Fruit fly (Drosophila melanogaster) whole organism, embryonic: ENCODE measurements around the gene Cyt-c-p.
A peak's percentile ranks its signal among the peaks of the same experiment; 100 is the strongest.

ENCODE experiments used
- CG10274 ChIP-seq: fragments of 200-800 bp; sonication (Bioruptor generic); optimal IDR thresholded peaks from 3 replicates; lab custom pipeline; 2017; ENCODE audit warnings: missing biosample characterization, mild to moderate bottlenecking, missing genetic modification characterization
- CG10462 ChIP-seq: fragments of 200-800 bp; sonication (Bioruptor generic); optimal IDR thresholded peaks from 2 replicates; lab custom pipeline; 2016; ENCODE audit warnings: missing biosample characterization, missing genetic modification characterization
- CG11504 ChIP-seq: fragments of 200-800 bp; sonication (Bioruptor generic); optimal IDR thresholded peaks from 3 replicates; lab custom pipeline; 2019; ENCODE audit warnings: missing biosample characterization, mild to moderate bottlenecking, missing genetic modification characterization, moderate library complexity
- CG11723 ChIP-seq: fragments of 200-800 bp; sonication (Bioruptor generic); optimal IDR thresholded peaks from 2 replicates; lab custom pipeline; 2017; ENCODE audit warnings: missing biosample characterization, mild to moderate bottlenecking, missing genetic modification characterization
- CG12391 ChIP-seq: fragments of 200-800 bp; sonication (Bioruptor generic); optimal IDR thresholded peaks from 3 replicates; lab custom pipeline; 2018; ENCODE audit warnings: missing biosample characterization, mild to moderate bottlenecking, missing genetic modification characterization, moderate library complexity
- CG15269 ChIP-seq: fragments of 200-800 bp; sonication (Bioruptor generic); optimal IDR thresholded peaks from 2 replicates; lab custom pipeline; 2018; ENCODE audit warnings: missing biosample characterization, mild to moderate bottlenecking, missing genetic modification characterization, moderate library complexity
- CG17328 ChIP-seq: fragments of 200-800 bp; sonication (Bioruptor generic); IDR thresholded peaks from 2 replicates; pipeline ENCODE4 v1.3.6; 2022; ENCODE audit warnings: missing biosample characterization, missing genetic modification characterization
- CG18262 ChIP-seq: fragments of 200-800 bp; optimal IDR thresholded peaks from 3 replicates; lab custom pipeline; 2019; ENCODE audit warnings: missing biosample characterization, mild to moderate bottlenecking, missing genetic modification characterization, moderate library complexity
- CG18599 ChIP-seq: fragments of 200-800 bp; sonication (Bioruptor generic); optimal IDR thresholded peaks from 3 replicates; lab custom pipeline; 2017; ENCODE audit warnings: missing biosample characterization, missing genetic modification characterization, mild to moderate bottlenecking, moderate library complexity, missing genetic modification reagents
- CG30431 ChIP-seq: fragments of 200-800 bp; sonication (Bioruptor generic); optimal IDR thresholded peaks from 2 replicates; lab custom pipeline; 2017; ENCODE audit warnings: missing biosample characterization, missing genetic modification characterization
- CG34224 ChIP-seq: fragments of 200-800 bp; sonication (Bioruptor generic); IDR thresholded peaks from 3 replicates; pipeline ENCODE4 v1.3.6; 2022; ENCODE audit warnings: missing biosample characterization, missing genetic modification characterization; ENCODE audit not compliant: partially characterized antibody
- CG6175 ChIP-seq: fragments of 200-800 bp; sonication (Bioruptor generic); IDR thresholded peaks from 3 replicates; pipeline ENCODE4 v1.3.6; 2022; ENCODE audit warnings: missing biosample characterization, missing genetic modification characterization
- CG6683 ChIP-seq: fragments of 200-800 bp; sonication (Bioruptor generic); optimal IDR thresholded peaks from 2 replicates; lab custom pipeline; 2017; ENCODE audit warnings: missing biosample characterization, mild to moderate bottlenecking, missing genetic modification characterization, missing genetic modification reagents
- CG7556 ChIP-seq: fragments of 200-800 bp; sonication (Bioruptor generic); optimal IDR thresholded peaks from 2 replicates; lab custom pipeline; 2017; ENCODE audit warnings: missing biosample characterization, mild to moderate bottlenecking, missing genetic modification characterization
- CG7987 ChIP-seq: fragments of 200-800 bp; sonication (Bioruptor generic); optimal IDR thresholded peaks from 2 replicates; lab custom pipeline; 2018; ENCODE audit warnings: missing biosample characterization, mild to moderate bottlenecking, missing genetic modification characterization, moderate library complexity
- CTCF ChIP-seq: fragments of 200-800 bp; sonication (Bioruptor generic); optimal IDR thresholded peaks from 2 replicates; lab custom pipeline; 2017; ENCODE audit warnings: missing biosample characterization, mild to moderate bottlenecking, missing genetic modification characterization, moderate library complexity
- CoRest ChIP-seq: fragments of 200-800 bp; sonication (Bioruptor generic); optimal IDR thresholded peaks from 3 replicates; lab custom pipeline; 2018; ENCODE audit warnings: missing biosample characterization, mild to moderate bottlenecking, missing genetic modification characterization, moderate library complexity
- Eip74EF ChIP-seq, 2 experiments: fragments of 200-800 bp in 1 of 2; fragments of >200 bp in 1 of 2; sonication (Bioruptor generic) in 1 of 2; optimal IDR thresholded peaks; 2 replicates each; lab custom pipeline; 2017 to 2019; ENCODE audit warnings: missing biosample characterization in 2 of 2, missing genetic modification characterization in 2 of 2, mild to moderate bottlenecking in 1 of 2, moderate library complexity in 1 of 2
- Hr3 ChIP-seq: fragments of 200-800 bp; sonication (Bioruptor generic); optimal IDR thresholded peaks from 3 replicates; lab custom pipeline; 2016; ENCODE audit warnings: missing biosample characterization, missing genetic modification characterization
- Lim3 ChIP-seq: fragments of 200-800 bp; sonication (Bioruptor generic); IDR thresholded peaks from 2 replicates; pipeline ENCODE4 v1.3.6; 2022; ENCODE audit warnings: missing biosample characterization, missing genetic modification characterization
- MBD-R2 ChIP-seq: fragments of 200-800 bp; sonication (Bioruptor generic); IDR thresholded peaks from 2 replicates; pipeline ENCODE4 v1.3.6; 2022; ENCODE audit warnings: missing biosample characterization, missing genetic modification characterization
- Oaz ChIP-seq: fragments of 200-800 bp; sonication (Bioruptor generic); IDR thresholded peaks from 2 replicates; pipeline ENCODE4 v1.3.6; 2022; ENCODE audit warnings: missing biosample characterization, missing genetic modification characterization
- Oli ChIP-seq: fragments of 200-800 bp; sonication (Bioruptor generic); optimal IDR thresholded peaks from 2 replicates; lab custom pipeline; 2018; ENCODE audit warnings: missing biosample characterization, mild to moderate bottlenecking, missing genetic modification characterization, moderate library complexity
- Opbp ChIP-seq: fragments of 200-800 bp; sonication (Bioruptor generic); IDR thresholded peaks from 3 replicates; pipeline ENCODE4 v1.3.6; 2022; ENCODE audit warnings: missing biosample characterization, missing genetic modification characterization; ENCODE audit not compliant: partially characterized antibody
- Poxn ChIP-seq: fragments of 200-800 bp; sonication (Bioruptor generic); IDR thresholded peaks from 2 replicates; pipeline ENCODE4 v1.3.6; 2022; ENCODE audit warnings: missing biosample characterization, missing genetic modification characterization
- Taf1 ChIP-seq: fragments of 200-800 bp; sonication (Bioruptor generic); IDR thresholded peaks from 2 replicates; pipeline ENCODE4 v1.3.6; 2022; ENCODE audit warnings: missing biosample characterization, missing genetic modification characterization
- Trl ChIP-seq, 3 experiments: fragments of >200 bp in 2 of 3; fragments of 200-800 bp in 1 of 3; sonication (Bioruptor generic) in 1 of 3; optimal IDR thresholded peaks; 2 replicates in 1 of 3; 3 replicates in 2 of 3; lab custom pipeline; 2016 to 2017; ENCODE audit warnings: missing biosample characterization in 1 of 3, missing genetic modification characterization in 1 of 3
- Xbp1 ChIP-seq: fragments of 200-800 bp; sonication (Bioruptor generic); optimal IDR thresholded peaks from 3 replicates; lab custom pipeline; 2016; ENCODE audit warnings: missing biosample characterization, mild to moderate bottlenecking, missing genetic modification characterization
- YL-1 ChIP-seq: fragments of 200-800 bp; sonication (Bioruptor generic); optimal IDR thresholded peaks from 3 replicates; lab custom pipeline; 2017; ENCODE audit warnings: missing biosample characterization, mild to moderate bottlenecking, missing genetic modification characterization
- ara ChIP-seq: fragments of 200-800 bp; sonication (Bioruptor generic); IDR thresholded peaks from 2 replicates; pipeline ENCODE4 v1.3.6; 2022; ENCODE audit warnings: missing biosample characterization, missing genetic modification characterization
- bab2 ChIP-seq: fragments of 200-800 bp; sonication (Bioruptor generic); optimal IDR thresholded peaks from 2 replicates; lab custom pipeline; 2016; ENCODE audit warnings: missing biosample characterization, missing genetic modification characterization
- cas ChIP-seq: fragments of 200-800 bp; sonication (Bioruptor generic); IDR thresholded peaks from 2 replicates; pipeline ENCODE4 v1.3.6; 2022; ENCODE audit warnings: missing biosample characterization, missing genetic modification characterization
- ems ChIP-seq: fragments of 200-800 bp; sonication (Bioruptor generic); optimal IDR thresholded peaks from 3 replicates; lab custom pipeline; 2016; ENCODE audit warnings: missing biosample characterization, missing genetic modification characterization
- eyg ChIP-seq: fragments of 200-800 bp; sonication (Bioruptor generic); optimal IDR thresholded peaks from 3 replicates; lab custom pipeline; 2016; ENCODE audit warnings: missing biosample characterization, missing genetic modification characterization
- gcm2 ChIP-seq: fragments of 200-800 bp; sonication (Bioruptor generic); optimal IDR thresholded peaks from 2 replicates; lab custom pipeline; 2016; ENCODE audit warnings: missing biosample characterization, missing genetic modification characterization
- her ChIP-seq: fragments of 200-800 bp; sonication (Bioruptor generic); optimal IDR thresholded peaks from 2 replicates; lab custom pipeline; 2016; ENCODE audit warnings: missing biosample characterization, missing genetic modification characterization
- lbe ChIP-seq: fragments of 200-800 bp; sonication (Bioruptor generic); optimal IDR thresholded peaks from 2 replicates; lab custom pipeline; 2016; ENCODE audit warnings: missing biosample characterization, mild to moderate bottlenecking, missing genetic modification characterization
- odd ChIP-seq: fragments of 200-800 bp; sonication (Bioruptor generic); optimal IDR thresholded peaks from 2 replicates; lab custom pipeline; 2017; ENCODE audit warnings: missing biosample characterization, mild to moderate bottlenecking, missing genetic modification characterization
- prd ChIP-seq, 3 experiments: fragments of >200 bp in 2 of 3; fragments of 200-800 bp in 1 of 3; sonication (Bioruptor generic) in 1 of 3; optimal IDR thresholded peaks in 2 of 3; IDR thresholded peaks in 1 of 3; 2 replicates in 2 of 3; 3 replicates in 1 of 3; pipeline versions ENCODE4 v1.3.6 to Lab custom; 2017 to 2022; ENCODE audit warnings: missing biosample characterization in 1 of 3, missing genetic modification characterization in 1 of 3
- row ChIP-seq: fragments of 200-800 bp; sonication (Bioruptor generic); IDR thresholded peaks from 3 replicates; pipeline ENCODE4 v1.3.6; 2022; ENCODE audit warnings: missing biosample characterization, missing genetic modification characterization
- sc ChIP-seq, 3 experiments: fragments of >200 bp in 2 of 3; fragments of 200-800 bp in 1 of 3; sonication (Bioruptor generic) in 1 of 3; optimal IDR thresholded peaks; 2 replicates in 2 of 3; 3 replicates in 1 of 3; lab custom pipeline; 2017; ENCODE audit warnings: mild to moderate bottlenecking in 1 of 3, missing biosample characterization in 1 of 3, missing genetic modification characterization in 1 of 3, missing genetic modification reagents in 1 of 3
- sens ChIP-seq: fragments of 200-800 bp; sonication (Bioruptor generic); peaks from one replicate; lab custom pipeline; 2016; ENCODE audit warnings: missing biosample characterization, missing genetic modification characterization
- shn ChIP-seq: fragments of 200-800 bp; sonication (Bioruptor generic); optimal IDR thresholded peaks from 3 replicates; lab custom pipeline; 2016; ENCODE audit warnings: missing biosample characterization, missing genetic modification characterization
- slp2 ChIP-seq: fragments of 200-800 bp; sonication (Bioruptor generic); optimal IDR thresholded peaks from 2 replicates; lab custom pipeline; 2016; ENCODE audit warnings: missing biosample characterization, missing genetic modification characterization
- stwl ChIP-seq: fragments of 200-800 bp; sonication (Bioruptor generic); optimal IDR thresholded peaks from 3 replicates; lab custom pipeline; 2018; ENCODE audit warnings: missing biosample characterization, mild to moderate bottlenecking, missing genetic modification characterization, moderate library complexity
- tin ChIP-seq: fragments of 200-800 bp; sonication (Bioruptor generic); optimal IDR thresholded peaks from 3 replicates; lab custom pipeline; 2016; ENCODE audit warnings: missing biosample characterization, missing genetic modification characterization
- usp ChIP-seq: fragments of >200 bp; optimal IDR thresholded peaks from 2 replicates; lab custom pipeline; 2017; ENCODE audit warnings: missing biosample characterization, missing genetic modification characterization

Cyt-c-p gene

DNA sequence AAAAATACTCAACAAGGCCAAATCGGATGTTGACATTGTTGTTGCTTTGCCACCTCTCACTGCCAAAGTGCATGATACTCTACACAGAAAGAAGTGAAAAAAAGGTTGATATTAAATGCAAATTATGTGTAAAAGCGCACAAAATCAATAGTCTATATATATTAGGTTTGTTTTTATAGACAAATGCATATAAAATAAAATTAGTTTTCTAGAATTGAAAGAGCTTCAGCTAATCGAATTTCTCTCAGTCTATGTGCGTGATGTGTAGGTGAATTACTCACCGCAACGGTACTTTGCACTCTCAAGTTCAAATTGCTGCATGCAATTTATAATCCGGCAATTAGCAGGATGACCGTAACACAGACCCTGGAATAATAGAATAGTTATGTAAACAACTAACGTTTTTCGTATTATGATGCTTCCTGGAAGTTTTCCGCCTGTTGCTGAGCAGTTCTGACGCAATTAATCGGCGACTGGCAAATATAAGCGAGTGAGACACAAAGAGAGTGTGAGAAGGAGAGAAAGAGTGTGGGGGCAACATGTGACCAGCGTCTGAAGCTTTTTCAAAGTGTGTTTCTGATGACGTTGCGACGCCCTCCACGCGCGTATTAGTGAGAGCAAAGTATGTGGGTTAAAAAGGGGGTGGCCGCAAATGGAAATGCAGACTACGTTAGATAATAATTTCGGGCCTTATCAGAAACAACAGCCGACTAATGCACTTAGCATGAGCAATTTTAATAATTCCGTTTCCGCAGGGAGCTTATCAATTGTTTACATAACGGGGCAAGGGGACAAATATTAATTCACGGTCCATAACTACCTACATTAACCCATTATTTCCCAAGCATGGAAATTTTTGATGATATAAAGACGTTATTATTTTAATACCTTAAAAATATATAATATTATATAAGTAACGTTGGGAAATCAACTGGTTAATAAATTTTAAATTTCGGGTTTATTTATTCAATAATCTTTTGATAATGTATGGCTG lies 1.3 kb downstream of the Cyt-c-p start (continued):
- TF ChIP-seq CG11723 (GFP tag; lab: Kevin White, UChicago) (peak; percentile 84), ara (GFP tag; lab: Robert Waterston, UW) (peak; percentile 96), tin (GFP tag; lab: Kevin White, UChicago) (peak; percentile 92), CG18262 (tag; lab: Kevin White, UChicago) (peak; percentile 95), ems (GFP tag; lab: Kevin White, UChicago) (peak; percentile 78), Taf1 (GFP tag; lab: Robert Waterston, UW) (peak; percentile 86), CoRest (tag; lab: Kevin White, UChicago) (peak; percentile 93), her (GFP tag; lab: Kevin White, UChicago) (peak; percentile 25), CG30431 (GFP tag; lab: Kevin White, UChicago) (peak; percentile 80), CG15269 (peak; percentile 93), sc (optimal IDR thresholded peaks at IDR 0.05; lab: Kevin White, UChicago) (no peak), sc (GFP tag; optimal IDR thresholded peaks at IDR 0.05; lab: Kevin White, UChicago) (peak; percentile 74), CG10462 (GFP tag; lab: Kevin White, UChicago) (peak; percentile 86), CG6683 (GFP tag; lab: Kevin White, UChicago) (peak; percentile 82), Eip74EF (GFP tag; optimal IDR thresholded peaks at IDR 0.05; lab: Kevin White, UChicago) (peak in 1 of 2 experiments; percentile 94), Oli (tag; lab: Kevin White, UChicago) (peak; percentile 84), sens (GFP tag; lab: Kevin White, UChicago) (peak; percentile 98), Trl (optimal IDR thresholded peaks at IDR 0.05; lab: Kevin White, UChicago) (peak; percentile 28 to 33), Trl (GFP tag; optimal IDR thresholded peaks at IDR 0.05; lab: Kevin White, UChicago) (peak; percentile 76), CG7987 (GFP tag; lab: Kevin White, UChicago) (peak; percentile 90), shn (GFP tag; lab: Kevin White, UChicago) (peak; percentile 67), CG7556 (peak; percentile 91), YL-1 (GFP tag; lab: Kevin White, UChicago) (peak; percentile 22), row (GFP tag; lab: Robert Waterston, UW) (peak; percentile 93), bab2 (peak; percentile 78), eyg (GFP tag; lab: Kevin White, UChicago) (peak; percentile 16), Poxn (GFP tag; lab: Robert Waterston, UW) (peak; percentile 34; the same call in 1 of the 2 replicates), MBD-R2 (peak; percentile 56; the same call in 1 of the 2 replicates), CG6175 (GFP tag; lab: Robert Waterston, UW) (peak; percentile 85), slp2 (GFP tag; lab: Kevin White, UChicago) (peak; percentile 68), gcm2 (peak; percentile 71), CG12391 (tag; lab: Kevin White, UChicago) (peak; percentile 90), CG18599 (peak; percentile 92), stwl (peak; percentile 22), CG10274 (GFP tag; lab: Kevin White, UChicago) (peak; percentile 75), Hr3 (GFP tag; lab: Kevin White, UChicago) (peak; percentile 77), prd (optimal IDR thresholded peaks at IDR 0.05; lab: Kevin White, UChicago) (no peak), prd (GFP tag; IDR thresholded peaks at IDR 0.05; lab: Robert Waterston, UW) (peak; percentile 98), usp (no peak), cas (GFP tag; lab: Robert Waterston, UW) (peak; percentile 73), odd (GFP tag; lab: Kevin White, UChicago) (peak; percentile 80), CG11504 (tag; lab: Kevin White, UChicago) (peak; percentile 89), Opbp (GFP tag; lab: Robert Waterston, UW) (no peak), Lim3 (peak; percentile 72), CTCF (peak; percentile 57), Xbp1 (GFP tag; lab: Kevin White, UChicago) (peak; percentile 96), CG34224 (GFP tag; lab: Robert Waterston, UW) (no peak), lbe (peak; percentile 87), CG17328 (peak; percentile 96), Oaz (GFP tag; lab: Robert Waterston, UW) (peak; percentile 91)
